Worm (Caenorhabditis elegans) whole organism, mixed stage, embryonic: Measurements from ENCODE around the gene oac-21.

ENCODE experiments used
- M03D4.4 ChIP-seq: sonication (generic microtip); optimal IDR thresholded peaks from 2 replicates; lab custom pipeline; 2017; ENCODE audit warnings: mild to moderate bottlenecking, missing genetic modification characterization, missing compliant biosample characterization
- bed-3 ChIP-seq: fragments of 200-800 bp; sonication (Bioruptor generic); optimal IDR thresholded peaks from 3 replicates; lab custom pipeline; 2018; ENCODE audit warnings: mild to moderate bottlenecking, missing genetic modification characterization, moderate library complexity, missing compliant biosample characterization
- blmp-1 ChIP-seq: fragments of 150-350 bp; optimal IDR thresholded peaks from 2 replicates; lab custom pipeline; 2014; ENCODE audit warnings: missing biosample characterization, missing genetic modification characterization
- ceh-39 ChIP-seq: fragments of 150-350 bp; optimal IDR thresholded peaks from 2 replicates; lab custom pipeline; 2014; ENCODE audit warnings: missing biosample characterization, missing genetic modification characterization
- ceh-43 ChIP-seq: fragments of 200-800 bp; sonication (Bioruptor generic); optimal IDR thresholded peaks from 2 replicates; lab custom pipeline; 2018; ENCODE audit warnings: mild to moderate bottlenecking, missing genetic modification characterization, moderate library complexity, missing compliant biosample characterization
- ceh-83 ChIP-seq: fragments of 200-800 bp; sonication (Bioruptor generic); optimal IDR thresholded peaks from 2 replicates; lab custom pipeline; 2018; ENCODE audit warnings: mild to moderate bottlenecking, missing genetic modification characterization, missing compliant biosample characterization
- ces-1 ChIP-seq: fragments of 150-350 bp; optimal IDR thresholded peaks from 2 replicates; lab custom pipeline; 2014; ENCODE audit warnings: missing biosample characterization, missing genetic modification reagents, missing genetic modification characterization
- drap-1 ChIP-seq: fragments of 200-800 bp; sonication (Bioruptor generic); optimal IDR thresholded peaks from 3 replicates; lab custom pipeline; 2018; ENCODE audit warnings: mild to moderate bottlenecking, missing genetic modification characterization, missing compliant biosample characterization
- elt-3 ChIP-seq: fragments of 150-350 bp; optimal IDR thresholded peaks from 2 replicates; lab custom pipeline; 2014; ENCODE audit warnings: missing biosample characterization, missing genetic modification characterization
- flh-1 ChIP-seq: fragments of 200-800 bp; sonication (Bioruptor generic); optimal IDR thresholded peaks from 2 replicates; lab custom pipeline; 2018; ENCODE audit warnings: mild to moderate bottlenecking, missing genetic modification characterization, moderate library complexity, missing compliant biosample characterization
- ham-2 ChIP-seq: fragments of 200-800 bp; sonication (Bioruptor generic); optimal IDR thresholded peaks from 2 replicates; lab custom pipeline; 2018; ENCODE audit warnings: mild to moderate bottlenecking, missing genetic modification characterization, missing compliant biosample characterization
- hlh-1 ChIP-seq: fragments of 150-350 bp; optimal IDR thresholded peaks from 2 replicates; lab custom pipeline; 2014; ENCODE audit warnings: missing biosample characterization, missing genetic modification reagents, missing genetic modification characterization
- lin-13 ChIP-seq: fragments of 150-350 bp; optimal IDR thresholded peaks from 2 replicates; lab custom pipeline; 2014; ENCODE audit warnings: missing biosample characterization, missing genetic modification characterization
- lin-32 ChIP-seq: fragments of 200-800 bp; sonication (Bioruptor generic); optimal IDR thresholded peaks from 2 replicates; lab custom pipeline; 2018; ENCODE audit warnings: mild to moderate bottlenecking, missing genetic modification characterization, missing compliant biosample characterization
- lsy-2 ChIP-seq: fragments of 150-350 bp; optimal IDR thresholded peaks from 2 replicates; lab custom pipeline; 2014; ENCODE audit warnings: missing biosample characterization, missing genetic modification characterization
- mab-5 ChIP-seq: fragments of 150-350 bp; optimal IDR thresholded peaks from 2 replicates; lab custom pipeline; 2014; ENCODE audit warnings: missing biosample characterization, missing genetic modification characterization
- mls-2 ChIP-seq: sonication (generic microtip); optimal IDR thresholded peaks from 2 replicates; lab custom pipeline; 2016; ENCODE audit warnings: mild to moderate bottlenecking, missing genetic modification characterization, moderate library complexity, missing compliant biosample characterization
- nhr-12 ChIP-seq: fragments of 150-350 bp; optimal IDR thresholded peaks from 2 replicates; lab custom pipeline; 2014; ENCODE audit warnings: missing biosample characterization, missing genetic modification characterization
- nhr-2 ChIP-seq: fragments of 150-350 bp; optimal IDR thresholded peaks from 2 replicates; lab custom pipeline; 2014; ENCODE audit warnings: missing biosample characterization, missing genetic modification characterization
- nhr-237 ChIP-seq: fragments of 150-350 bp; optimal IDR thresholded peaks from 2 replicates; lab custom pipeline; 2014; ENCODE audit warnings: missing biosample characterization, missing genetic modification characterization
- nhr-76 ChIP-seq: sonication (generic microtip); optimal IDR thresholded peaks from 2 replicates; lab custom pipeline; 2017; ENCODE audit warnings: missing biosample characterization, missing genetic modification characterization
- pha-4 ChIP-seq: fragments of 150-350 bp; optimal IDR thresholded peaks from 2 replicates; lab custom pipeline; 2018; ENCODE audit warnings: missing biosample characterization, missing genetic modification reagents, missing genetic modification characterization
- sem-2 ChIP-seq: fragments of 200-800 bp; sonication (Bioruptor generic); optimal IDR thresholded peaks from 2 replicates; lab custom pipeline; 2018; ENCODE audit warnings: mild to moderate bottlenecking, missing genetic modification characterization, missing compliant biosample characterization
- snpc-4 ChIP-seq: fragments of 150-350 bp; optimal IDR thresholded peaks from 2 replicates; lab custom pipeline; 2014; ENCODE audit warnings: missing biosample characterization, missing genetic modification characterization
- sptf-1 ChIP-seq: sonication (generic microtip); optimal IDR thresholded peaks from 2 replicates; lab custom pipeline; 2017; ENCODE audit warnings: mild to moderate bottlenecking, missing genetic modification characterization, moderate library complexity, missing compliant biosample characterization
- tbx-8 ChIP-seq: fragments of 200-800 bp; sonication (Bioruptor generic); optimal IDR thresholded peaks from 2 replicates; lab custom pipeline; 2018; ENCODE audit warnings: mild to moderate bottlenecking, missing genetic modification characterization, moderate library complexity, missing compliant biosample characterization
- unc-120 ChIP-seq: sonication (generic microtip); optimal IDR thresholded peaks from 2 replicates; lab custom pipeline; 2017; ENCODE audit warnings: missing genetic modification characterization, missing compliant biosample characterization; ENCODE audit not compliant: poor library complexity, severe bottlenecking
- unc-39 ChIP-seq: fragments of 150-350 bp; optimal IDR thresholded peaks from 2 replicates; lab custom pipeline; 2014; ENCODE audit warnings: missing biosample characterization, missing genetic modification characterization
- unc-62 ChIP-seq: fragments of 150-350 bp; optimal IDR thresholded peaks from 2 replicates; lab custom pipeline; 2014; ENCODE audit warnings: missing biosample characterization, missing genetic modification reagents, missing genetic modification characterization
- zip-8 ChIP-seq: fragments of 150-350 bp; optimal IDR thresholded peaks from 2 replicates; lab custom pipeline; 2014; ENCODE audit warnings: missing biosample characterization, missing genetic modification characterization
- ztf-11 ChIP-seq: fragments of 150-350 bp; optimal IDR thresholded peaks from 2 replicates; lab custom pipeline; 2014; ENCODE audit warnings: missing biosample characterization, missing genetic modification characterization

oac-21 gene

ce11 chrIV:3915296-3915695, 26.2 kb downstream of the oac-21 start, which contains the start of gene srz-20:
Gene srz-20, plus strand, starts transcription at chrIV:3915596.
- TF ChIP-seq lin-13: no peak
- TF ChIP-seq ceh-83 (GFP tag; lab: Kevin White, UChicago): no peak
- TF ChIP-seq, all 35 proteins: peak for 0

- TF ChIP-seq tbx-8 (GFP tag; lab: Kevin White, UChicago) (no peak), mls-2 (no peak), lin-32 (GFP tag; lab: Kevin White, UChicago) (no peak), unc-62 (GFP tag; lab: Kevin White, UChicago) (no peak), nhr-12 (tag; lab: Kevin White, UChicago) (no peak)
- TF ChIP-seq, all 35 proteins: peak for 0
These were observed 28.3 kb downstream of the oac-21 start, which contains the start of gene F56D6.14 for ce11 chrIV:3917405-3917804. Gene F56D6.14, plus strand, starts transcription at chrIV:3917705.

DNA sequence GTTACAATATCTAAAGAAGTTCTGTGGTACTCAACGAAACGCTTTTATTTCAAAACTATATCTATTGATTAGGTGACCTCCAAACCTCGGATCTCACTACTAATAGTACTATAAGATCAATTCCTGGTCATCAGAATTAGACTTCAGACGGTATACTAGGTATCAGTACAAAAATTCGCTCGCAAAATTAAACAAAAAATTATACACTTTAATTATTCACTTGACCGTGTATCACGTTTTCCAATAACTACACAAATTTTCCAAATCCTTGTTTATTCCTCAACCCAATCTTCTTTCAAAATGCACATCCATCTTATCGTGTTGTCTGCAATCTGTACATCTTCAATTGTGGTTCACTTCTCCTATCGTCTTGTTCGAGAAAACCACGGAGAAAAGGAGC, 29.1 kb downstream of the oac-21 start, which contains the start of gene F56D6.23:
F56D6.23 (plus strand) TSS at position 301 of the 400 bp plus-strand sequence.
- TF ChIP-seq nhr-237 (tag; lab: Kevin White, UChicago) (no peak), zip-8 (tag; lab: Kevin White, UChicago) (no peak), snpc-4 (no peak), nhr-12 (tag; lab: Kevin White, UChicago) (no peak), sptf-1 (tag; lab: Kevin White, UChicago) (no peak), ceh-39 (no peak), nhr-2 (tag; lab: Kevin White, UChicago) (no peak), lsy-2 (no peak), blmp-1 (tag; lab: Kevin White, UChicago) (no peak), ceh-43 (GFP tag; lab: Kevin White, UChicago) (no peak), hlh-1 (tag; lab: Kevin White, UChicago) (no peak), ces-1 (GFP tag; lab: Kevin White, UChicago) (no peak)

ce11 chrIV:3919506-3919905, 30.4 kb downstream of the oac-21 start, which contains the start of gene srz-19:
Gene srz-19, plus strand, starts transcription at chrIV:3919806.
- TF ChIP-seq lin-13 (no peak), snpc-4 (no peak), nhr-12 (tag; lab: Kevin White, UChicago) (no peak), unc-39 (tag; lab: Kevin White, UChicago) (no peak), elt-3 (tag; lab: Kevin White, UChicago) (no peak), zip-8 (tag; lab: Kevin White, UChicago) (no peak), flh-1 (no peak), tbx-8 (GFP tag; lab: Kevin White, UChicago) (no peak), ces-1 (GFP tag; lab: Kevin White, UChicago) (no peak), nhr-76 (no peak), nhr-2 (tag; lab: Kevin White, UChicago) (no peak), drap-1 (GFP tag; lab: Kevin White, UChicago) (no peak), ceh-43 (GFP tag; lab: Kevin White, UChicago) (no peak), sptf-1 (tag; lab: Kevin White, UChicago) (no peak), bed-3 (GFP tag; lab: Kevin White, UChicago) (no peak), mls-2 (no peak), mab-5 (tag; lab: Kevin White, UChicago) (no peak), hlh-1 (tag; lab: Kevin White, UChicago) (no peak), M03D4.4 (no peak)
- TF ChIP-seq, all 35 proteins: peak for 0

- no peak for TF ChIP-seq sptf-1 (tag; lab: Kevin White, UChicago)
- no peak for TF ChIP-seq sem-2
- TF ChIP-seq unc-62 (GFP tag; lab: Kevin White, UChicago): no peak
- no peak for TF ChIP-seq ceh-39
- TF ChIP-seq ham-2 (GFP tag; lab: Kevin White, UChicago): no peak
- TF ChIP-seq lin-13: no peak
- no peak for TF ChIP-seq ztf-11 (tag; lab: Kevin White, UChicago)
- TF ChIP-seq drap-1 (GFP tag; lab: Kevin White, UChicago): no peak
- TF ChIP-seq snpc-4: no peak
- TF ChIP-seq unc-120 (tag; lab: Kevin White, UChicago): no peak
- no peak for TF ChIP-seq zip-8 (tag; lab: Kevin White, UChicago)
- no peak for TF ChIP-seq pha-4
- no peak for TF ChIP-seq lin-32 (GFP tag; lab: Kevin White, UChicago)
- no peak for TF ChIP-seq elt-3 (tag; lab: Kevin White, UChicago)
- no peak for TF ChIP-seq hlh-1 (tag; lab: Kevin White, UChicago)
- TF ChIP-seq flh-1: no peak
- TF ChIP-seq mls-2: no peak
- TF ChIP-seq ceh-43 (GFP tag; lab: Kevin White, UChicago): no peak
- TF ChIP-seq unc-39 (tag; lab: Kevin White, UChicago): no peak
- TF ChIP-seq, all 35 proteins: peak for 0
These were observed 32.8 kb downstream of the oac-21 start, which contains the start of gene clec-67 for ce11 chrIV:3921898-3922297. Gene clec-67, plus strand, starts transcription at chrIV:3922165.
